Worm (Caenorhabditis elegans) whole organism, late embryonic: ENCODE data around the gene ZK643.2.

Source experiments
- F13H6.1 ChIP-seq: sonication (generic microtip); optimal IDR thresholded peaks from 2 replicates; lab custom pipeline; 2016; ENCODE audit warnings: missing genetic modification characterization, missing compliant biosample characterization
- K02D7.2 ChIP-seq: sonication (generic microtip); optimal IDR thresholded peaks from 2 replicates; lab custom pipeline; 2017; ENCODE audit warnings: mild to moderate bottlenecking, missing genetic modification characterization, missing compliant biosample characterization
- K09A11.1 ChIP-seq: sonication (generic microtip); optimal IDR thresholded peaks from 2 replicates; lab custom pipeline; 2017; ENCODE audit warnings: antibody characterized with exemption, mild to moderate bottlenecking, missing genetic modification characterization, missing compliant biosample characterization; ENCODE audit not compliant: insufficient read depth
- T23F11.4 ChIP-seq: fragments of 200-800 bp; sonication (Bioruptor generic); optimal IDR thresholded peaks from 2 replicates; lab custom pipeline; 2018; ENCODE audit warnings: mild to moderate bottlenecking, missing genetic modification characterization, missing compliant biosample characterization
- ahr-1 ChIP-seq: sonication (generic microtip); optimal IDR thresholded peaks from 2 replicates; lab custom pipeline; 2016; ENCODE audit warnings: missing genetic modification characterization, missing compliant biosample characterization
- ama-1 ChIP-seq: fragments of 150-350 bp; optimal IDR thresholded peaks from 2 replicates; lab custom pipeline; 2014
- ceh-14 ChIP-seq: sonication (generic microtip); optimal IDR thresholded peaks from 2 replicates; lab custom pipeline; 2016; ENCODE audit warnings: missing genotype, missing genetic modification characterization, missing compliant biosample characterization
- ceh-18 ChIP-seq: sonication (generic microtip); optimal IDR thresholded peaks from 2 replicates; lab custom pipeline; 2016; ENCODE audit warnings: missing genetic modification characterization, missing compliant biosample characterization
- ceh-2 ChIP-seq: sonication (generic microtip); optimal IDR thresholded peaks from 2 replicates; lab custom pipeline; 2016; ENCODE audit warnings: missing genotype, missing genetic modification characterization, missing compliant biosample characterization
- ceh-22 ChIP-seq: sonication (generic microtip); optimal IDR thresholded peaks from 2 replicates; lab custom pipeline; 2017; ENCODE audit warnings: missing biosample characterization, missing genetic modification characterization
- ceh-24 ChIP-seq: sonication (generic microtip); optimal IDR thresholded peaks from 2 replicates; lab custom pipeline; 2016; ENCODE audit warnings: mild to moderate bottlenecking, missing genetic modification characterization, missing compliant biosample characterization
- ceh-30 ChIP-seq: fragments of 150-350 bp; optimal IDR thresholded peaks from 2 replicates; lab custom pipeline; 2014; ENCODE audit warnings: missing biosample characterization, missing genetic modification characterization
- ceh-31 ChIP-seq: sonication (generic microtip); optimal IDR thresholded peaks from 2 replicates; lab custom pipeline; 2016; ENCODE audit warnings: missing genetic modification characterization, missing compliant biosample characterization
- ceh-34 ChIP-seq: sonication (generic microtip); optimal IDR thresholded peaks from 2 replicates; lab custom pipeline; 2016; ENCODE audit warnings: mild to moderate bottlenecking, missing genetic modification characterization, missing compliant biosample characterization
- ceh-9 ChIP-seq: sonication (generic microtip); optimal IDR thresholded peaks from 2 replicates; lab custom pipeline; 2016; ENCODE audit warnings: mild to moderate bottlenecking, missing genetic modification characterization, inconsistent platforms, missing compliant biosample characterization
- dmd-4 ChIP-seq: sonication (generic microtip); optimal IDR thresholded peaks from 2 replicates; lab custom pipeline; 2016; ENCODE audit warnings: borderline replicate concordance, missing genetic modification characterization, missing compliant biosample characterization
- dve-1 ChIP-seq: sonication (generic microtip); optimal IDR thresholded peaks from 2 replicates; lab custom pipeline; 2017; ENCODE audit warnings: antibody characterized with exemption, mild to moderate bottlenecking, missing genetic modification characterization, missing compliant biosample characterization
- elt-2 ChIP-seq: sonication (generic microtip); optimal IDR thresholded peaks from 2 replicates; lab custom pipeline; 2016; ENCODE audit warnings: missing genetic modification reagents, missing genetic modification characterization, missing compliant biosample characterization
- elt-4 ChIP-seq: sonication (generic microtip); optimal IDR thresholded peaks from 2 replicates; lab custom pipeline; 2016; ENCODE audit warnings: missing genetic modification characterization, missing compliant biosample characterization
- ets-4 ChIP-seq: sonication (generic microtip); optimal IDR thresholded peaks from 2 replicates; lab custom pipeline; 2016; ENCODE audit warnings: missing genetic modification characterization, missing compliant biosample characterization
- eyg-1 ChIP-seq: sonication (generic microtip); optimal IDR thresholded peaks from 2 replicates; lab custom pipeline; 2016; ENCODE audit warnings: missing genotype, missing genetic modification characterization, missing compliant biosample characterization
- fkh-6 ChIP-seq: sonication (generic microtip); optimal IDR thresholded peaks from 2 replicates; lab custom pipeline; 2016; ENCODE audit warnings: missing genetic modification characterization, missing compliant biosample characterization
- gmeb-2 ChIP-seq: sonication (generic microtip); optimal IDR thresholded peaks from 2 replicates; lab custom pipeline; 2016; ENCODE audit warnings: missing genetic modification characterization, inconsistent platforms, missing compliant biosample characterization
- hlh-13 ChIP-seq: fragments of 200-800 bp; sonication (Bioruptor generic); optimal IDR thresholded peaks from 2 replicates; lab custom pipeline; 2018; ENCODE audit warnings: mild to moderate bottlenecking, missing genetic modification characterization, missing compliant biosample characterization
- hlh-15 ChIP-seq: sonication (generic microtip); optimal IDR thresholded peaks from 2 replicates; lab custom pipeline; 2016; ENCODE audit warnings: missing genetic modification characterization, missing compliant biosample characterization
- hlh-30 ChIP-seq: sonication (generic microtip); optimal IDR thresholded peaks from 2 replicates; lab custom pipeline; 2017; ENCODE audit warnings: antibody characterized with exemption, missing genetic modification characterization, missing compliant biosample characterization; ENCODE audit not compliant: insufficient read depth
- lim-6 ChIP-seq: sonication (generic microtip); optimal IDR thresholded peaks from 2 replicates; lab custom pipeline; 2016; ENCODE audit warnings: missing genetic modification characterization, missing compliant biosample characterization
- lin-11 ChIP-seq: fragments of 200-800 bp; sonication (Bioruptor generic); optimal IDR thresholded peaks from 2 replicates; lab custom pipeline; 2018; ENCODE audit warnings: mild to moderate bottlenecking, missing genetic modification characterization, missing compliant biosample characterization
- mec-3 ChIP-seq: sonication (generic microtip); optimal IDR thresholded peaks from 2 replicates; lab custom pipeline; 2016; ENCODE audit warnings: borderline replicate concordance, missing genetic modification characterization, missing compliant biosample characterization
- nfya-1 ChIP-seq: sonication (generic microtip); optimal IDR thresholded peaks from 2 replicates; lab custom pipeline; 2017; ENCODE audit warnings: missing genetic modification characterization, mild to moderate bottlenecking, missing compliant biosample characterization, antibody characterized with exemption, moderate library complexity
- nhr-11 ChIP-seq: fragments of 150-350 bp; optimal IDR thresholded peaks from 2 replicates; lab custom pipeline; 2014; ENCODE audit warnings: missing biosample characterization, missing genetic modification characterization
- npax-4 ChIP-seq: sonication (generic microtip); optimal IDR thresholded peaks from 2 replicates; lab custom pipeline; 2016; ENCODE audit warnings: missing genetic modification characterization, missing compliant biosample characterization
- odd-2 ChIP-seq: sonication (generic microtip); optimal IDR thresholded peaks from 2 replicates; lab custom pipeline; 2017; ENCODE audit warnings: antibody characterized with exemption, mild to moderate bottlenecking, missing genetic modification characterization, missing compliant biosample characterization
- pag-3 ChIP-seq: sonication (generic microtip); optimal IDR thresholded peaks from 2 replicates; lab custom pipeline; 2016; ENCODE audit warnings: missing compliant biosample characterization, missing genetic modification characterization, borderline replicate concordance
- pat-9 ChIP-seq: fragments of 200-800 bp; sonication (Bioruptor generic); optimal IDR thresholded peaks from 2 replicates; lab custom pipeline; 2018; ENCODE audit warnings: mild to moderate bottlenecking, missing genetic modification characterization, moderate library complexity, missing compliant biosample characterization
- pha-2 ChIP-seq: sonication (generic microtip); optimal IDR thresholded peaks from 2 replicates; lab custom pipeline; 2017; ENCODE audit warnings: mild to moderate bottlenecking, missing genetic modification characterization, missing compliant biosample characterization
- pqm-1 ChIP-seq: sonication (generic microtip); optimal IDR thresholded peaks from 2 replicates; lab custom pipeline; 2016; ENCODE audit warnings: missing genetic modification characterization, missing compliant biosample characterization
- ref-2 ChIP-seq: sonication (generic microtip); optimal IDR thresholded peaks from 2 replicates; lab custom pipeline; 2016; ENCODE audit warnings: missing genetic modification characterization, missing compliant biosample characterization
- rnt-1 ChIP-seq: sonication (generic microtip); optimal IDR thresholded peaks from 2 replicates; lab custom pipeline; 2016; ENCODE audit warnings: missing genetic modification characterization, missing compliant biosample characterization
- sdc-2 ChIP-seq: sonication (generic microtip); optimal IDR thresholded peaks from 2 replicates; lab custom pipeline; 2016; ENCODE audit warnings: missing genotype, missing genetic modification characterization, missing compliant biosample characterization
- sox-4 ChIP-seq: sonication (generic microtip); optimal IDR thresholded peaks from 2 replicates; lab custom pipeline; 2017; ENCODE audit warnings: mild to moderate bottlenecking, missing genetic modification characterization, inconsistent platforms, missing compliant biosample characterization
- syd-9 ChIP-seq: sonication (generic microtip); optimal IDR thresholded peaks from 2 replicates; lab custom pipeline; 2016; ENCODE audit warnings: mild to moderate bottlenecking, missing genetic modification characterization, moderate library complexity, missing compliant biosample characterization
- tbx-2 ChIP-seq: sonication (generic microtip); optimal IDR thresholded peaks from 2 replicates; lab custom pipeline; 2016; ENCODE audit warnings: missing genetic modification characterization, missing compliant biosample characterization
- unc-3 ChIP-seq, 2 experiments: fragments of 200-800 bp in 1 of 2; sonication (Bioruptor generic) in 1 of 2; sonication (generic microtip) in 1 of 2; conservative IDR thresholded peaks in 1 of 2; optimal IDR thresholded peaks in 1 of 2; 2 replicates each; pipeline versions ENCODE4 v1.3.6 to Lab custom; 2016 to 2022; ENCODE audit warnings: missing compliant biosample characterization in 2 of 2, missing genetic modification characterization in 2 of 2, missing genetic modification reagents in 1 of 2
- unc-42 ChIP-seq: sonication (generic microtip); optimal IDR thresholded peaks from 2 replicates; lab custom pipeline; 2016; ENCODE audit warnings: missing genotype, missing genetic modification characterization, missing compliant biosample characterization
- unc-55 ChIP-seq: sonication (generic microtip); optimal IDR thresholded peaks from 2 replicates; lab custom pipeline; 2017; ENCODE audit warnings: missing biosample characterization, missing genetic modification reagents, missing genetic modification characterization

The ZK643.2 gene

ce11 chrIII:8983135-8983534, 26.8 kb downstream of the ZK643.2 start:
- no peak for TF ChIP-seq hlh-13
- no peak for TF ChIP-seq odd-2
- TF ChIP-seq hlh-30: no peak
- TF ChIP-seq unc-3 (GFP tag; conservative IDR thresholded peaks at IDR 0.05; lab: Robert Waterston, UW): no peak
- TF ChIP-seq unc-3 (tag; optimal IDR thresholded peaks at IDR 0.05; lab: Kevin White, UChicago): no peak
- no peak for TF ChIP-seq lin-11 (tag; lab: Kevin White, UChicago)
- no peak for TF ChIP-seq ceh-9
- no peak for TF ChIP-seq fkh-6 (tag; lab: Kevin White, UChicago)
- no peak for TF ChIP-seq ets-4
- TF ChIP-seq ceh-18 (tag; lab: Kevin White, UChicago): no peak
- no peak for TF ChIP-seq pha-2
- no peak for TF ChIP-seq pat-9 (tag; lab: Kevin White, UChicago)

DNA sequence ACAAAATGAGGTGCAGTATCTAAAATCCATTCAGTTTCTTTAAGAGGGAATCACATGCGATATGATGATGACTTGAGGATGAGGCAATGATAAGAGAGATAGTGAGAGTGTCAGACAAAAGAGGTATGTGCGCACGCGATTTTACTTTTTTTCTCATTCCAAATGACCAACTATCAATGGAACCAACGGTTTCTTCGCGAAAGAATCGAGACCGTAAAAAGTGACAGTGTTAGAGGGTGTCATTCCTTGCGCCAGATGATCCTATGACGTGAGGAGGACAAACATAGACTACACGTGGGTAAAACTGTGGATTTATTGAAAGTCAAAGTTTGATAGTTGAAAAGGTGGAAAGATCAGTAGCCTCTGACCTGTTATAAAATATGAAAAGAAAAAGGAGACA, 27.5 kb downstream of the ZK643.2 start:
- TF ChIP-seq F13H6.1 (tag; lab: Kevin White, UChicago) (no peak), pag-3 (tag; lab: Kevin White, UChicago) (no peak), dmd-4 (tag; lab: Kevin White, UChicago) (no peak), sdc-2 (tag; lab: Kevin White, UChicago) (no peak), mec-3 (tag; lab: Kevin White, UChicago) (no peak), pqm-1 (tag; lab: Kevin White, UChicago) (no peak), lim-6 (no peak), sox-4 (tag; lab: Kevin White, UChicago) (no peak), ceh-31 (tag; lab: Kevin White, UChicago) (no peak), ceh-14 (tag; lab: Kevin White, UChicago) (no peak), ceh-22 (tag; lab: Kevin White, UChicago) (no peak)

DNA sequence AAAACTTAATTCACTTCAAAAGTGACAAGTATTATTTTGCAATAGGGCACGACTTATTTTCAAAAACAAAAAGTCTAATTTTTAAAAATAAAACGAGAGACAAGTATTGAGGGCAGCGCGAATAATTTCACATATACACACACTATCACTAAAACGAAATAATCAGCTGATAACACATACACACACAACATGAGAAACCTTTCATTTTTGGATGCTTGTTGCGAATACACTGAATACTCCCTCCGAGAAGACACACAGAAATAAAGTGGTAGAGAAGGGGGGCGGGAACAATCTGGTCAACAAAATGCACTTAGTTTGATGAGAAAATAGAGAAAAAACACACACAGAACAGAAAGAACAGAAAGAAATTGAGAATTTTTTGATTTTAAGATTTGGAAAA, 28.1 kb downstream of the ZK643.2 start:
- TF ChIP-seq elt-2 (tag; lab: Kevin White, UChicago): peak; percentile 47
- TF ChIP-seq T23F11.4 (GFP tag; lab: Kevin White, UChicago): no peak
- TF ChIP-seq ceh-2 (tag; lab: Kevin White, UChicago): no peak

DNA sequence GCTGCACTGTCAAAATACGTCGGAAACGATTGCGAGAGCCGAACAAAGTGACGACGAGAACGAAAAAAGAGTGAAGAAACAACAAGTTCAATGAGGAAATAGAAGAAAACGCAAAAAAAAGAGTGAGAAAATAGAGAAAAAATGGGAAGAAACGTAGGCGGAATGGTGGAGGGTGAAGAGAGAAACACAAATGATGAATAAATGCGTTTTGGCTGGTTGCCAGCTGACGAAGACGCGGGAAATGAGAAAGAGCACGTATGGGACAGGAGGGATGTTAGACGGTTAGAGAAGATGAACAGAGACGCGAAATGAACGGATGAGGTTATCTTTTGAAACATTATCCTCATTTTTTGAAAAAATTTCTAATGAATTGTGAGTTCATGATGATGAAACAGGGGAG, 28.6 kb downstream of the ZK643.2 start:
- TF ChIP-seq ceh-34: peak; percentile 18
- TF ChIP-seq unc-55 (GFP tag; lab: Kevin White, UChicago): peak; percentile 64
- TF ChIP-seq K09A11.1 (tag; lab: Kevin White, UChicago): no peak
- TF ChIP-seq ceh-24 (tag; lab: Kevin White, UChicago): no peak
- TF ChIP-seq ceh-31 (tag; lab: Kevin White, UChicago): peak; percentile 41
- peak; percentile 44 for TF ChIP-seq nfya-1 (tag; lab: Kevin White, UChicago)
- TF ChIP-seq syd-9 (tag; lab: Kevin White, UChicago): peak; percentile 21
- no peak for TF ChIP-seq ref-2
- TF ChIP-seq ceh-18 (tag; lab: Kevin White, UChicago): peak; percentile 88
- no peak for TF ChIP-seq fkh-6 (tag; lab: Kevin White, UChicago)
- TF ChIP-seq elt-4 (tag; lab: Kevin White, UChicago): no peak
- TF ChIP-seq ama-1: no peak
- peak; percentile 85 for TF ChIP-seq unc-42 (tag; lab: Kevin White, UChicago)
- no peak for TF ChIP-seq pag-3 (tag; lab: Kevin White, UChicago)
- no peak for TF ChIP-seq hlh-15 (tag; lab: Kevin White, UChicago)
- TF ChIP-seq ahr-1 (tag; lab: Kevin White, UChicago): no peak
- TF ChIP-seq K02D7.2 (tag; lab: Kevin White, UChicago): no peak
- peak; percentile 15 for TF ChIP-seq dve-1
- no peak for TF ChIP-seq ceh-30 (tag; lab: Kevin White, UChicago)
- no peak for TF ChIP-seq eyg-1 (tag; lab: Kevin White, UChicago)
- peak; percentile 36 for TF ChIP-seq tbx-2 (tag; lab: Kevin White, UChicago)
- TF ChIP-seq gmeb-2 (tag; lab: Kevin White, UChicago): no peak
- peak; percentile 33 for TF ChIP-seq rnt-1 (tag; lab: Kevin White, UChicago)
- TF ChIP-seq npax-4 (tag; lab: Kevin White, UChicago): no peak
- no peak for TF ChIP-seq nhr-11 (tag; lab: Kevin White, UChicago)
